Fruit fly (Drosophila melanogaster): ENCODE results near the gene Coq6.

The Coq6 gene

dm6 chr2L:5527861-5528260, 4.2 kb downstream of the Coq6 start, which contains the start of gene CG31915 (continued):
- TF ChIP-seq CG6689 (GFP tag; IDR thresholded peaks at IDR 0.05) (no peak), dysf (GFP tag; IDR thresholded peaks at IDR 0.05) (no peak), CG15696 (tag; optimal IDR thresholded peaks at IDR 0.05) (no peak), br (optimal IDR thresholded peaks at IDR 0.05) (no peak), nmo (GFP tag; optimal IDR thresholded peaks at IDR 0.05) (no peak), CG18599 (GFP tag; optimal IDR thresholded peaks at IDR 0.05) (no peak), btn (GFP tag; optimal IDR thresholded peaks at IDR 0.05) (no peak), stc (GFP tag; IDR thresholded peaks at IDR 0.05) (no peak), CG10979 (tag; optimal IDR thresholded peaks at IDR 0.05) (no peak), cas (GFP tag; IDR thresholded peaks at IDR 0.05) (no peak), Abd-B (GFP tag; optimal IDR thresholded peaks at IDR 0.05) (no peak), CG12391 (tag; optimal IDR thresholded peaks at IDR 0.05) (no peak), sr (GFP tag; IDR thresholded peaks at IDR 0.05) (no peak), CG1233 (GFP tag; optimal IDR thresholded peaks at IDR 0.05) (no peak), p53 (GFP tag; optimal IDR thresholded peaks at IDR 0.05) (no peak), CG2199 (GFP tag; IDR thresholded peaks at IDR 0.05) (0 out of 3 replicates have a peak, but pooled peaks have one; percentile 25), CG2120 (GFP tag; optimal IDR thresholded peaks at IDR 0.05) (no peak), sim (GFP tag; IDR thresholded peaks at IDR 0.05) (no peak), sug (tag; optimal IDR thresholded peaks at IDR 0.05) (no peak), vvl (GFP tag; IDR thresholded peaks at IDR 0.05) (no peak), CkIIα-i1 (GFP tag; IDR thresholded peaks at IDR 0.05) (no peak), Blimp-1 (GFP tag; optimal IDR thresholded peaks at IDR 0.05) (no peak), Rfx (GFP tag; IDR thresholded peaks at IDR 0.05) (no peak), Xrp1 (GFP tag; IDR thresholded peaks at IDR 0.05) (no peak), CG14710 (tag; optimal IDR thresholded peaks at IDR 0.05) (peak; percentile 88), CTCF (GFP tag; optimal IDR thresholded peaks at IDR 0.05) (no peak), sens (GFP tag) (peak; percentile 27), abd-A (tag; optimal IDR thresholded peaks at IDR 0.05) (no peak), kni (GFP tag; optimal IDR thresholded peaks at IDR 0.05) (no peak), nerfin-1 (tag; optimal IDR thresholded peaks at IDR 0.05) (no peak), Hr3 (GFP tag; optimal IDR thresholded peaks at IDR 0.05) (no peak), fd96Cb (tag; optimal IDR thresholded peaks at IDR 0.05) (no peak), lola (GFP tag; optimal IDR thresholded peaks at IDR 0.05) (no peak), NfI (GFP tag; optimal IDR thresholded peaks at IDR 0.05) (no peak), danr (GFP tag; IDR thresholded peaks at IDR 0.05) (no peak), CG15011 (GFP tag; optimal IDR thresholded peaks at IDR 0.05) (no peak), CG7928 (GFP tag; optimal IDR thresholded peaks at IDR 0.05) (no peak), Gsc (GFP tag; IDR thresholded peaks at IDR 0.05) (no peak), ind (GFP tag; optimal IDR thresholded peaks at IDR 0.05) (no peak), CG6683 (GFP tag; optimal IDR thresholded peaks at IDR 0.05) (no peak), CG6765 (GFP tag; optimal IDR thresholded peaks at IDR 0.05) (no peak), corto (GFP tag; optimal IDR thresholded peaks at IDR 0.05) (no peak), CG11696 (GFP tag; IDR thresholded peaks at IDR 0.05) (no peak), CG10274 (GFP tag; optimal IDR thresholded peaks at IDR 0.05) (no peak), CG8388 (GFP tag; optimal IDR thresholded peaks at IDR 0.05) (no peak), slp2 (GFP tag; optimal IDR thresholded peaks at IDR 0.05) (no peak), CG3163 (GFP tag; optimal IDR thresholded peaks at IDR 0.05) (no peak), CG14050 (GFP tag; IDR thresholded peaks at IDR 0.05) (no peak), hth (optimal IDR thresholded peaks at IDR 0.05) (no peak), unpg (GFP tag; optimal IDR thresholded peaks at IDR 0.05) (no peak), ac (GFP tag; optimal IDR thresholded peaks at IDR 0.05) (no peak), CG10462 (GFP tag; optimal IDR thresholded peaks at IDR 0.05) (no peak), zf30C (GFP tag; optimal IDR thresholded peaks at IDR 0.05) (no peak), Aef1 (GFP tag; IDR thresholded peaks at IDR 0.05) (no peak)

Data from whole organism, embryonic.